Worm (Caenorhabditis elegans): Measurements from ENCODE around the gene ZK616.65.

Gene ZK616.65

DNA sequence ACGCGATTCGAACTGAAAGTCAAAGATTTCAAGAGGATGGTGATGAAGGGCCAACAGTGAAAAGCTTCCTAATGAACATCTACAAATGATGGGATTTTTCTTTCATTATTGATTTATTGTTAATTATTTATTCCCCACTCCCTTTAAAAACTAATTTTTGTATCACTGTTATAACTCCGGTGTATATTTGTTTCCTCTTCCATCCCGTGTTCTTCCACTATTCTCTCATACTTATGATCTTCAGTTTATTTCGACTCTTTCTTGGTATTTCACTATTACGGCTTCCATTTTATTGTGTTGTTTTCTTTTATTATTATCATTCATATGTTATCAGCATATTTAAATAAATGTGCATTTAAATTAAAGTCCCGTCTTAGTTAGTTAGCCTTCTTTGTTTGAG lies 36.7 kb downstream of the ZK616.65 start:
- TF ChIP-seq ceh-14 (tag; optimal IDR thresholded peaks at IDR 0.05) (no peak), pax-1 (tag; optimal IDR thresholded peaks at IDR 0.05) (no peak), che-1 (tag; optimal IDR thresholded peaks at IDR 0.05) (no peak), nhr-232 (tag; optimal IDR thresholded peaks at IDR 0.05) (no peak), ceh-9 (tag; optimal IDR thresholded peaks at IDR 0.05) (no peak), K09A11.1 (tag; optimal IDR thresholded peaks at IDR 0.05; ENCODE audit: insufficient read depth) (no peak), eyg-1 (tag; optimal IDR thresholded peaks at IDR 0.05) (no peak), F13H6.1 (tag; optimal IDR thresholded peaks at IDR 0.05) (no peak), K02D7.2 (tag; optimal IDR thresholded peaks at IDR 0.05) (no peak), lim-6 (tag; optimal IDR thresholded peaks at IDR 0.05) (no peak), C08G9.2 (tag; optimal IDR thresholded peaks at IDR 0.05) (no peak), hlh-13 (GFP tag; optimal IDR thresholded peaks at IDR 0.05) (no peak), ceh-2 (tag; optimal IDR thresholded peaks at IDR 0.05) (no peak), hlh-6 (tag; optimal IDR thresholded peaks at IDR 0.05) (no peak), fkh-6 (tag; optimal IDR thresholded peaks at IDR 0.05) (no peak)

DNA sequence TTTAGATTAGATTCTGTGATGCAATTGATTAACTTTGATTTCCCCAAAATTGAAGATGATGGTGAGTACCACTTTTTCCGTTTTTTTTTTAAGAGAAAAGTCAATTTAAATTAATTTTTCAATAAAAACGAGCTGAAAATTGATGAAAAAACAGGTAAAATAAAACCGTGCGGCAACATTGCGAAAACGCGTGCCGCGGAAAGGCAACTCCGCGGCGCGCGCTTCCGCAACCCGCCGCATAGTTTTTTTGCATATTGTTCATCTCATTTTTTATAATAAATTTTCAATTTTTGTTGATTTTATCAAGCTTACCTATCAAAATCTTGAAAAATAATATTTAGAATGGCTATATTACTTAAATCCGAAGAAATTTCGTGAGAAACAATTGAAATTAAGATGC lies 40.1 kb downstream of the ZK616.65 start:
- TF ChIP-seq hlh-13 (GFP tag; optimal IDR thresholded peaks at IDR 0.05) = no peak
- no peak for TF ChIP-seq fkh-6 (tag; optimal IDR thresholded peaks at IDR 0.05)
- TF ChIP-seq sox-4 (tag; optimal IDR thresholded peaks at IDR 0.05) = peak; percentile 44
- no peak for TF ChIP-seq pax-1 (tag; optimal IDR thresholded peaks at IDR 0.05)
- TF ChIP-seq pros-1 (tag; optimal IDR thresholded peaks at IDR 0.05) = no peak
- TF ChIP-seq ceh-31 (tag; optimal IDR thresholded peaks at IDR 0.05) = peak; percentile 47
- no peak for TF ChIP-seq ceh-48 (tag; optimal IDR thresholded peaks at IDR 0.05)
- peak; percentile 49 for TF ChIP-seq nfya-1 (tag; optimal IDR thresholded peaks at IDR 0.05)
- peak; percentile 50 for TF ChIP-seq tbx-2 (tag; optimal IDR thresholded peaks at IDR 0.05)
- TF ChIP-seq ahr-1 (tag; optimal IDR thresholded peaks at IDR 0.05) = no peak
- TF ChIP-seq ztf-16 (tag; optimal IDR thresholded peaks at IDR 0.05) = peak; percentile 21
- TF ChIP-seq lim-6 (tag; optimal IDR thresholded peaks at IDR 0.05) = no peak
- no peak for TF ChIP-seq npax-4 (tag; optimal IDR thresholded peaks at IDR 0.05)
- no peak for TF ChIP-seq sox-2 (GFP tag; IDR thresholded peaks at IDR 0.05)
- no peak for TF ChIP-seq T23F11.4 (GFP tag; optimal IDR thresholded peaks at IDR 0.05)
- no peak for TF ChIP-seq F13H6.1 (tag; optimal IDR thresholded peaks at IDR 0.05)
- TF ChIP-seq unc-86 (tag; optimal IDR thresholded peaks at IDR 0.05) = peak; percentile 44
- TF ChIP-seq fax-1 (tag; optimal IDR thresholded peaks at IDR 0.05) = peak; percentile 33
- no peak for TF ChIP-seq ceh-18 (tag; optimal IDR thresholded peaks at IDR 0.05)
- TF ChIP-seq che-1 (tag; optimal IDR thresholded peaks at IDR 0.05) = no peak
- no peak for TF ChIP-seq ceh-24 (tag; optimal IDR thresholded peaks at IDR 0.05)
- TF ChIP-seq hlh-8 (tag; optimal IDR thresholded peaks at IDR 0.05) = no peak
- TF ChIP-seq tbx-7 (tag; optimal IDR thresholded peaks at IDR 0.05) = no peak
- TF ChIP-seq dve-1 (tag; optimal IDR thresholded peaks at IDR 0.05) = no peak
- no peak for TF ChIP-seq hlh-30 (tag; optimal IDR thresholded peaks at IDR 0.05; ENCODE audit: insufficient read depth)
- TF ChIP-seq elt-2 (tag; optimal IDR thresholded peaks at IDR 0.05) = peak; percentile 76
- no peak for TF ChIP-seq elt-4 (tag; optimal IDR thresholded peaks at IDR 0.05)
- no peak for TF ChIP-seq pqm-1 (tag; optimal IDR thresholded peaks at IDR 0.05)
- no peak for TF ChIP-seq pag-3 (tag; optimal IDR thresholded peaks at IDR 0.05; ENCODE audit: borderline replicate concordance)
- peak; percentile 52 for TF ChIP-seq pat-9 (tag; optimal IDR thresholded peaks at IDR 0.05)
- no peak for TF ChIP-seq Y22D7AL.16 (tag; optimal IDR thresholded peaks at IDR 0.05)
- no peak for TF ChIP-seq syd-9 (tag; optimal IDR thresholded peaks at IDR 0.05)
- no peak for TF ChIP-seq ceh-45 (GFP tag; IDR thresholded peaks at IDR 0.05)
- TF ChIP-seq eyg-1 (tag; optimal IDR thresholded peaks at IDR 0.05) = no peak
- no peak for TF ChIP-seq unc-55 (GFP tag; optimal IDR thresholded peaks at IDR 0.05)
- TF ChIP-seq ceh-19 (GFP tag; optimal IDR thresholded peaks at IDR 0.05) = no peak
- no peak for TF ChIP-seq ceh-22 (tag; optimal IDR thresholded peaks at IDR 0.05)
- TF ChIP-seq C08G9.2 (tag; optimal IDR thresholded peaks at IDR 0.05) = no peak
- TF ChIP-seq ref-2 (tag; optimal IDR thresholded peaks at IDR 0.05) = peak; percentile 20
- TF ChIP-seq nhr-11 (tag; optimal IDR thresholded peaks at IDR 0.05) = no peak
- TF ChIP-seq ceh-2 (tag; optimal IDR thresholded peaks at IDR 0.05) = peak; percentile 43
- no peak for TF ChIP-seq ets-4 (tag; optimal IDR thresholded peaks at IDR 0.05)
- TF ChIP-seq fkh-10 (GFP tag; optimal IDR thresholded peaks at IDR 0.05) = no peak
- TF ChIP-seq ceh-14 (tag; optimal IDR thresholded peaks at IDR 0.05) = peak; percentile 39
- peak; percentile 41 for TF ChIP-seq pha-2 (tag; optimal IDR thresholded peaks at IDR 0.05)
- TF ChIP-seq mec-3 (tag; optimal IDR thresholded peaks at IDR 0.05; ENCODE audit: borderline replicate concordance) = no peak
